Worm (Caenorhabditis elegans) whole organism, L1 larva: ENCODE measurements around the gene F32B6.4.

ENCODE experiments used
- C34B4.2 ChIP-seq: sonication (generic microtip); optimal IDR thresholded peaks from 2 replicates; lab custom pipeline; 2017; ENCODE audit warnings: mild to moderate bottlenecking, missing genetic modification characterization, missing compliant biosample characterization
- alr-1 ChIP-seq: fragments of 200-800 bp; sonication (Bioruptor generic); optimal IDR thresholded peaks from 2 replicates; lab custom pipeline; 2018; ENCODE audit warnings: borderline replicate concordance, mild to moderate bottlenecking, missing genetic modification characterization, missing compliant biosample characterization
- ama-1 ChIP-seq: fragments of 150-350 bp; optimal IDR thresholded peaks from 2 replicates; lab custom pipeline; 2014
- fkh-8 ChIP-seq: sonication (generic microtip); optimal IDR thresholded peaks from 2 replicates; lab custom pipeline; 2016; ENCODE audit warnings: mild to moderate bottlenecking, missing genetic modification characterization, missing compliant biosample characterization
- fos-1 ChIP-seq: fragments of 150-350 bp; optimal IDR thresholded peaks from 2 replicates; lab custom pipeline; 2014; ENCODE audit warnings: missing biosample characterization, missing genetic modification characterization
- mdl-1 ChIP-seq, 2 experiments: fragments of 150-350 bp; optimal IDR thresholded peaks; 2 replicates each; lab custom pipeline; 2014 to 2017; ENCODE audit warnings: missing biosample characterization in 2 of 2, missing genetic modification characterization in 2 of 2, inconsistent platforms in 1 of 2
- nhr-28 ChIP-seq: fragments of 150-350 bp; optimal IDR thresholded peaks from 2 replicates; lab custom pipeline; 2014; ENCODE audit warnings: missing biosample characterization, missing genetic modification characterization
- nhr-76 ChIP-seq: sonication (generic microtip); optimal IDR thresholded peaks from 2 replicates; lab custom pipeline; 2017; ENCODE audit warnings: missing biosample characterization, missing genetic modification characterization
- nhr-90 ChIP-seq: sonication (generic microtip); optimal IDR thresholded peaks from 2 replicates; lab custom pipeline; 2016; ENCODE audit warnings: mild to moderate bottlenecking, missing genetic modification characterization, missing compliant biosample characterization; ENCODE audit not compliant: poor library complexity
- pqm-1 ChIP-seq: sonication (generic microtip); optimal IDR thresholded peaks from 3 replicates; lab custom pipeline; 2017; ENCODE audit warnings: missing biosample characterization, missing genetic modification characterization
- snu-23 ChIP-seq: sonication (generic microtip); optimal IDR thresholded peaks from 2 replicates; lab custom pipeline; 2016; ENCODE audit warnings: missing genetic modification characterization, missing compliant biosample characterization
- unc-62 ChIP-seq: fragments of 150-350 bp; optimal IDR thresholded peaks from 2 replicates; lab custom pipeline; 2014; ENCODE audit warnings: missing biosample characterization, missing genetic modification reagents, missing genetic modification characterization
- vab-15 ChIP-seq: sonication (generic microtip); optimal IDR thresholded peaks from 2 replicates; lab custom pipeline; 2017; ENCODE audit warnings: missing genotype, mild to moderate bottlenecking, missing genetic modification characterization, missing compliant biosample characterization

DNA sequence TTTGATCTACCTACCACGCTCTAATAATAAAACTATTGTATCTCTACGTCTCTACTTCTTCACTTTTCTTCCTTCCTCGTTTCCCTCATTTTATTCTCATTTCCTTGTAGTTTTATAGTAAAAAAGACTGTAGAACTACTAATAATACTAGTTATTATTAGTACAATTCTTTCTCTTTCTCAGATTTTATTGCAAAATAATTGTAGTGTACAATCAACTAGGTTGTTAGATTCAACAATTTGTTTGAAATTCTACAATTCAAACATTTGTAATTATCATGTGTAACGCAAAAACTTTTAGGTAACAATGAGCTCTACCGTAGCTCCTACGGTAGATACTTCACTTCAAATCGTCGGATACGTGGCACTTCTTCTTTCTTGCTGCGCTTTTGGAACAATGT lies 36.1 kb downstream of the F32B6.4 start, which contains the start of gene K07F5.12:
- TF ChIP-seq fos-1 (tag; lab: Kevin White, UChicago) = no peak
- no peak for TF ChIP-seq C34B4.2
- TF ChIP-seq nhr-28 (tag; lab: Kevin White, UChicago) = no peak
- no peak for TF ChIP-seq mdl-1 (tag; optimal IDR thresholded peaks at IDR 0.05; lab: Kevin White, UChicago)
- TF ChIP-seq alr-1 = no peak
- no peak for TF ChIP-seq ama-1 (lab: Kevin White, UChicago)
- TF ChIP-seq unc-62 (GFP tag; lab: Kevin White, UChicago) = no peak
- TF ChIP-seq snu-23 (GFP tag; lab: Kevin White, UChicago) = no peak
- no peak for TF ChIP-seq vab-15 (tag; lab: Kevin White, UChicago)
- no peak for TF ChIP-seq fkh-8 (tag; lab: Kevin White, UChicago)
- TF ChIP-seq nhr-76 = no peak
- TF ChIP-seq pqm-1 (tag; lab: Kevin White, UChicago) = no peak
- no peak for TF ChIP-seq nhr-90 (tag; lab: Kevin White, UChicago)
